Fruit fly (Drosophila melanogaster) whole organism, embryonic: Measurements from ENCODE around the gene CG2962.

Experiments used
- Atf-2 ChIP-seq: fragments of 200-800 bp; sonication (Bioruptor generic); optimal IDR thresholded peaks from 2 replicates; lab custom pipeline; 2016; ENCODE audit warnings: missing biosample characterization, missing genetic modification characterization
- BtbVII ChIP-seq: fragments of 200-800 bp; sonication (Bioruptor generic); optimal IDR thresholded peaks from 3 replicates; lab custom pipeline; 2017; ENCODE audit warnings: missing biosample characterization, mild to moderate bottlenecking, missing genetic modification characterization
- CG11456 ChIP-seq: fragments of 200-800 bp; sonication (Bioruptor generic); IDR thresholded peaks from 3 replicates; pipeline ENCODE4 v1.3.6; 2022; ENCODE audit warnings: missing biosample characterization, missing genetic modification characterization
- CG11504 ChIP-seq: fragments of 200-800 bp; sonication (Bioruptor generic); optimal IDR thresholded peaks from 3 replicates; lab custom pipeline; 2019; ENCODE audit warnings: missing biosample characterization, mild to moderate bottlenecking, missing genetic modification characterization, moderate library complexity
- CG13287 ChIP-seq: fragments of 200-800 bp; sonication (Bioruptor generic); IDR thresholded peaks from 2 replicates; pipeline ENCODE4 v1.3.6; 2022; ENCODE audit warnings: missing biosample characterization, missing genetic modification characterization; ENCODE audit not compliant: partially characterized antibody
- CG13424 ChIP-seq: fragments of 200-800 bp; sonication (Bioruptor generic); optimal IDR thresholded peaks from 2 replicates; lab custom pipeline; 2019; ENCODE audit warnings: missing biosample characterization, mild to moderate bottlenecking, missing genetic modification characterization, moderate library complexity
- CG15269 ChIP-seq: fragments of 200-800 bp; sonication (Bioruptor generic); optimal IDR thresholded peaks from 2 replicates; lab custom pipeline; 2018; ENCODE audit warnings: missing biosample characterization, mild to moderate bottlenecking, missing genetic modification characterization, moderate library complexity
- CG31365 ChIP-seq: fragments of 200-800 bp; sonication (Bioruptor generic); optimal IDR thresholded peaks from 2 replicates; lab custom pipeline; 2018; ENCODE audit warnings: missing biosample characterization, mild to moderate bottlenecking, missing genetic modification characterization
- CG32532 ChIP-seq: fragments of 200-800 bp; sonication (Bioruptor generic); IDR thresholded peaks from 2 replicates; pipeline ENCODE4 v1.3.6; 2022; ENCODE audit warnings: missing biosample characterization, missing genetic modification characterization
- CG4707 ChIP-seq: fragments of 200-800 bp; sonication (Bioruptor generic); optimal IDR thresholded peaks from 2 replicates; lab custom pipeline; 2018; ENCODE audit warnings: missing biosample characterization, mild to moderate bottlenecking, missing genetic modification characterization, moderate library complexity
- CG5245 ChIP-seq: fragments of 200-800 bp; sonication (Bioruptor generic); optimal IDR thresholded peaks from 3 replicates; lab custom pipeline; 2016; ENCODE audit warnings: missing biosample characterization, missing genetic modification characterization
- CG6813 ChIP-seq: fragments of 200-800 bp; sonication (Bioruptor generic); optimal IDR thresholded peaks from 2 replicates; lab custom pipeline; 2017; ENCODE audit warnings: missing biosample characterization, missing genetic modification characterization, mild to moderate bottlenecking, moderate library complexity, missing genetic modification reagents
- CG7271 ChIP-seq: fragments of 200-800 bp; sonication (Bioruptor generic); optimal IDR thresholded peaks from 2 replicates; lab custom pipeline; 2018; ENCODE audit warnings: missing biosample characterization, mild to moderate bottlenecking, missing genetic modification characterization, moderate library complexity
- CG7357 ChIP-seq: fragments of 200-800 bp; sonication (Bioruptor generic); IDR thresholded peaks from 3 replicates; pipeline ENCODE4 v1.3.6; 2022; ENCODE audit warnings: missing biosample characterization, missing genetic modification characterization
- CG8281 ChIP-seq: fragments of 200-800 bp; sonication (Bioruptor generic); optimal IDR thresholded peaks from 2 replicates; lab custom pipeline; 2018; ENCODE audit warnings: missing biosample characterization, mild to moderate bottlenecking, missing genetic modification characterization, moderate library complexity
- CG8290 ChIP-seq, 3 experiments: fragments of 200-800 bp; sonication (Bioruptor generic); optimal IDR thresholded peaks; 2 replicates each; lab custom pipeline; 2016 to 2019; ENCODE audit warnings: missing biosample characterization in 3 of 3, missing genetic modification characterization in 3 of 3, mild to moderate bottlenecking in 2 of 3, moderate library complexity in 1 of 3
- CG9215 ChIP-seq: fragments of 200-800 bp; sonication (Bioruptor generic); IDR thresholded peaks from 2 replicates; pipeline ENCODE4 v1.3.6; 2022; ENCODE audit warnings: missing biosample characterization, missing genetic modification characterization
- CoRest ChIP-seq: fragments of 200-800 bp; sonication (Bioruptor generic); optimal IDR thresholded peaks from 3 replicates; lab custom pipeline; 2018; ENCODE audit warnings: missing biosample characterization, mild to moderate bottlenecking, missing genetic modification characterization, moderate library complexity
- Dbx ChIP-seq: fragments of 200-800 bp; sonication (Bioruptor generic); IDR thresholded peaks from 3 replicates; pipeline ENCODE4 v1.3.6; 2022; ENCODE audit warnings: missing biosample characterization, missing genetic modification characterization
- Dip3 ChIP-seq: fragments of 200-800 bp; sonication (Bioruptor generic); optimal IDR thresholded peaks from 3 replicates; lab custom pipeline; 2016; ENCODE audit warnings: missing biosample characterization, missing genetic modification characterization
- Drgx ChIP-seq: fragments of 200-800 bp; sonication (Bioruptor generic); IDR thresholded peaks from 2 replicates; pipeline ENCODE4 v1.3.6; 2022; ENCODE audit warnings: missing biosample characterization, missing genetic modification characterization
- HHEX ChIP-seq: fragments of 200-800 bp; sonication (Bioruptor generic); optimal IDR thresholded peaks from 3 replicates; lab custom pipeline; 2017; ENCODE audit warnings: missing biosample characterization, mild to moderate bottlenecking, missing genetic modification characterization, missing genetic modification reagents
- HLH3B ChIP-seq: fragments of 200-800 bp; sonication (Bioruptor generic); IDR thresholded peaks from 2 replicates; pipeline ENCODE4 v1.3.6; 2022; ENCODE audit warnings: missing biosample characterization, missing genetic modification characterization
- Hand ChIP-seq: fragments of 200-800 bp; sonication (Bioruptor generic); optimal IDR thresholded peaks from 2 replicates; lab custom pipeline; 2017; ENCODE audit warnings: mild to moderate bottlenecking, missing biosample characterization, missing genetic modification reagents, missing genetic modification characterization
- Hmr ChIP-seq: fragments of 200-800 bp; sonication (Bioruptor generic); optimal IDR thresholded peaks from 3 replicates; lab custom pipeline; 2017; ENCODE audit warnings: mild to moderate bottlenecking, missing biosample characterization, missing genetic modification reagents, missing genetic modification characterization
- Hr51 ChIP-seq, 2 experiments: fragments of 200-800 bp; sonication (Bioruptor generic); optimal IDR thresholded peaks; 2 replicates in 1 of 2; 3 replicates in 1 of 2; lab custom pipeline; 2016 to 2018; ENCODE audit warnings: missing biosample characterization in 2 of 2, missing genetic modification characterization in 2 of 2, mild to moderate bottlenecking in 1 of 2, moderate library complexity in 1 of 2
- Med ChIP-seq: fragments of 200-800 bp; sonication (Bioruptor generic); peaks from one replicate; lab custom pipeline; 2016; ENCODE audit warnings: missing biosample characterization, missing genetic modification characterization, mild to moderate bottlenecking, inconsistent platforms, moderate library complexity
- Mrtf ChIP-seq: fragments of 200-800 bp; sonication (Bioruptor generic); IDR thresholded peaks from 3 replicates; pipeline ENCODE4 v1.3.6; 2022; ENCODE audit warnings: missing biosample characterization, missing genetic modification characterization
- PHDP ChIP-seq: fragments of 200-800 bp; sonication (Bioruptor generic); optimal IDR thresholded peaks from 3 replicates; lab custom pipeline; 2018; ENCODE audit warnings: missing biosample characterization, mild to moderate bottlenecking, missing genetic modification characterization, moderate library complexity
- Pdp1 ChIP-seq, 2 experiments: fragments of 200-800 bp; sonication (Bioruptor generic); optimal IDR thresholded peaks; 3 replicates each; lab custom pipeline; 2016; ENCODE audit warnings: missing biosample characterization in 2 of 2, missing genetic modification characterization in 2 of 2, mild to moderate bottlenecking in 1 of 2, moderate library complexity in 1 of 2
- Trl ChIP-seq, 3 experiments: fragments of >200 bp in 2 of 3; fragments of 200-800 bp in 1 of 3; sonication (Bioruptor generic) in 1 of 3; optimal IDR thresholded peaks; 2 replicates in 1 of 3; 3 replicates in 2 of 3; lab custom pipeline; 2016 to 2017; ENCODE audit warnings: missing biosample characterization in 1 of 3, missing genetic modification characterization in 1 of 3
- caup ChIP-seq: fragments of 200-800 bp; sonication (Bioruptor generic); optimal IDR thresholded peaks from 3 replicates; lab custom pipeline; 2017; ENCODE audit warnings: missing biosample characterization, mild to moderate bottlenecking, missing genetic modification characterization, moderate library complexity; ENCODE audit not compliant: severe bottlenecking
- cwo ChIP-seq: fragments of 200-800 bp; sonication (Bioruptor generic); optimal IDR thresholded peaks from 3 replicates; lab custom pipeline; 2017; ENCODE audit warnings: missing biosample characterization, missing genetic modification characterization, mild to moderate bottlenecking, moderate library complexity, missing genetic modification reagents
- dpn ChIP-seq, 2 experiments: fragments of 200-800 bp; sonication (Bioruptor generic); optimal IDR thresholded peaks; 3 replicates each; lab custom pipeline; 2016; ENCODE audit warnings: missing biosample characterization in 2 of 2, missing genetic modification characterization in 2 of 2
- dysf ChIP-seq: fragments of 200-800 bp; sonication (Bioruptor generic); IDR thresholded peaks from 3 replicates; pipeline ENCODE4 v1.3.6; 2022; ENCODE audit warnings: missing biosample characterization, missing genetic modification characterization
- en ChIP-seq: fragments of 200-800 bp; sonication (Bioruptor generic); optimal IDR thresholded peaks from 2 replicates; lab custom pipeline; 2016; ENCODE audit warnings: missing biosample characterization, missing genetic modification characterization
- exex ChIP-seq: fragments of 200-800 bp; sonication (Bioruptor generic); optimal IDR thresholded peaks from 4 replicates; lab custom pipeline; 2018; ENCODE audit warnings: missing biosample characterization, mild to moderate bottlenecking, missing genetic modification characterization, moderate library complexity
- gem ChIP-seq: fragments of 200-800 bp; sonication (Bioruptor generic); optimal IDR thresholded peaks from 2 replicates; lab custom pipeline; 2019; ENCODE audit warnings: missing biosample characterization, mild to moderate bottlenecking, missing genetic modification characterization, moderate library complexity
- gfzf ChIP-seq: fragments of 200-800 bp; sonication (Bioruptor generic); optimal IDR thresholded peaks from 2 replicates; lab custom pipeline; 2016; ENCODE audit warnings: missing biosample characterization, mild to moderate bottlenecking, missing genetic modification characterization, moderate library complexity
- klu ChIP-seq: fragments of 200-800 bp; sonication (Bioruptor generic); IDR thresholded peaks from 2 replicates; pipeline ENCODE4 v1.3.6; 2022; ENCODE audit warnings: missing biosample characterization, missing genetic modification characterization
- lab ChIP-seq: fragments of 200-800 bp; sonication (Bioruptor generic); optimal IDR thresholded peaks from 3 replicates; lab custom pipeline; 2017; ENCODE audit warnings: missing biosample characterization, missing genetic modification characterization, mild to moderate bottlenecking, moderate library complexity, missing genetic modification reagents
- peb ChIP-seq: fragments of 200-800 bp; sonication (Bioruptor generic); IDR thresholded peaks from 2 replicates; pipeline ENCODE4 v1.3.6; 2022; ENCODE audit warnings: missing biosample characterization, missing genetic modification characterization
- rib ChIP-seq: fragments of 200-800 bp; sonication (Bioruptor generic); IDR thresholded peaks from 2 replicates; pipeline ENCODE4 v1.3.6; 2022; ENCODE audit warnings: missing biosample characterization, missing genetic modification characterization
- ssp ChIP-seq: fragments of 200-800 bp; sonication (Bioruptor generic); IDR thresholded peaks from 2 replicates; pipeline ENCODE4 v1.3.6; 2022; ENCODE audit warnings: missing biosample characterization, missing genetic modification characterization
- tgo ChIP-seq: fragments of 200-800 bp; sonication (Bioruptor generic); IDR thresholded peaks from 3 replicates; pipeline ENCODE4 v1.3.6; 2022; ENCODE audit warnings: missing biosample characterization, missing genetic modification characterization
- trem ChIP-seq: fragments of 200-800 bp; optimal IDR thresholded peaks from 3 replicates; lab custom pipeline; 2019; ENCODE audit warnings: missing biosample characterization, mild to moderate bottlenecking, missing genetic modification characterization, moderate library complexity
- trh ChIP-seq: fragments of 200-800 bp; sonication (Bioruptor generic); optimal IDR thresholded peaks from 2 replicates; lab custom pipeline; 2016; ENCODE audit warnings: missing biosample characterization, missing genetic modification characterization
- zfh2 ChIP-seq: fragments of 200-800 bp; sonication (Bioruptor generic); optimal IDR thresholded peaks from 2 replicates; lab custom pipeline; 2016; ENCODE audit warnings: missing biosample characterization, missing genetic modification characterization

CG2962 gene

dm6 chrX:10250659-10251058 lies 34.2 kb upstream of the CG2962 start (continued):
- peak; percentile 59 for TF ChIP-seq lab (GFP tag; lab: Kevin White, UChicago)
- TF ChIP-seq PHDP (tag; lab: Kevin White, UChicago): peak; percentile 2
- TF ChIP-seq Dip3 (GFP tag; lab: Kevin White, UChicago): peak; percentile 15
- TF ChIP-seq zfh2 (GFP tag; lab: Kevin White, UChicago): no peak
- peak; percentile 19 for TF ChIP-seq CG11504 (tag; lab: Kevin White, UChicago)
- 0 out of 2 replicates have a peak, but pooled peaks have one; percentile 8 for TF ChIP-seq rib (GFP tag; lab: Robert Waterston, UW)
- no peak for TF ChIP-seq gfzf
- TF ChIP-seq Dbx (GFP tag; lab: Robert Waterston, UW): 0 out of 3 replicates have a peak, but pooled peaks have one; percentile 28
- TF ChIP-seq tgo (GFP tag; lab: Robert Waterston, UW): no peak; the same call in 2 of the 3 replicates
- no peak for TF ChIP-seq CG5245 (GFP tag; lab: Kevin White, UChicago)
- no peak for TF ChIP-seq en (GFP tag; lab: Kevin White, UChicago)
- no peak for TF ChIP-seq CG4707
- no peak for TF ChIP-seq peb (GFP tag; lab: Robert Waterston, UW)
- TF ChIP-seq Mrtf (GFP tag; lab: Robert Waterston, UW): no peak
- peak; percentile 4 for TF ChIP-seq CG13424 (tag; lab: Kevin White, UChicago)
- TF ChIP-seq CG31365: no peak
- TF ChIP-seq CG8290 (GFP tag; optimal IDR thresholded peaks at IDR 0.05; lab: Kevin White, UChicago): no peak
- no peak for TF ChIP-seq CG8290 (tag; optimal IDR thresholded peaks at IDR 0.05; lab: Kevin White, UChicago)
- peak; percentile 45 for TF ChIP-seq gem (tag; lab: Kevin White, UChicago)
- no peak for TF ChIP-seq CG13287
- TF ChIP-seq CG7271 (tag; lab: Kevin White, UChicago): no peak
- no peak for TF ChIP-seq Pdp1 (GFP tag; optimal IDR thresholded peaks at IDR 0.05; lab: Kevin White, UChicago)
- TF ChIP-seq cwo (GFP tag; lab: Kevin White, UChicago): peak; percentile 52
- peak; percentile 8 for TF ChIP-seq BtbVII (GFP tag; lab: Kevin White, UChicago)
- TF ChIP-seq Med (GFP tag; lab: Kevin White, UChicago): peak; percentile 61
- no peak for TF ChIP-seq trh (GFP tag; lab: Kevin White, UChicago)
- no peak for TF ChIP-seq CG8281 (tag; lab: Kevin White, UChicago)
- TF ChIP-seq trem (tag; lab: Kevin White, UChicago): no peak
- 0 out of 3 replicates have a peak, but pooled peaks have one; percentile 7 for TF ChIP-seq CG11456
- TF ChIP-seq klu (GFP tag; lab: Robert Waterston, UW): no peak
- peak; percentile 2 for TF ChIP-seq HHEX (GFP tag; lab: Kevin White, UChicago)
- no peak for TF ChIP-seq HLH3B (GFP tag; lab: Robert Waterston, UW)
- TF ChIP-seq Trl (optimal IDR thresholded peaks at IDR 0.05; lab: Kevin White, UChicago): no peak
- TF ChIP-seq Trl (GFP tag; optimal IDR thresholded peaks at IDR 0.05; lab: Kevin White, UChicago): no peak
- TF ChIP-seq Hand (GFP tag; lab: Kevin White, UChicago): no peak
- peak; percentile 26 for TF ChIP-seq caup (GFP tag; lab: Kevin White, UChicago)
- TF ChIP-seq dysf (GFP tag; lab: Robert Waterston, UW): peak; percentile 45; the same call in 2 of the 3 replicates
- peak in 1 of 2 experiments; percentile 2 for TF ChIP-seq dpn (GFP tag; optimal IDR thresholded peaks at IDR 0.05; lab: Kevin White, UChicago)
- TF ChIP-seq exex (tag; lab: Kevin White, UChicago): no peak
- TF ChIP-seq Hr51 (GFP tag; optimal IDR thresholded peaks at IDR 0.05; lab: Kevin White, UChicago): peak in 1 of 2 experiments; percentile 23
- 0 out of 2 replicates have a peak, but pooled peaks have one; percentile 25 for TF ChIP-seq CG9215 (GFP tag; lab: Robert Waterston, UW)
- TF ChIP-seq Atf-2 (GFP tag; lab: Kevin White, UChicago): no peak
- peak; percentile 33 for TF ChIP-seq CG15269 (tag; lab: Kevin White, UChicago)
- TF ChIP-seq CG32532 (GFP tag; lab: Robert Waterston, UW): peak; percentile 26; the same call in 1 of the 2 replicates
- peak; percentile 30; the same call in 1 of the 2 replicates for TF ChIP-seq Drgx (GFP tag; lab: Robert Waterston, UW)
- TF ChIP-seq CoRest (tag; lab: Kevin White, UChicago): peak; percentile 16
- no peak for TF ChIP-seq CG7357 (GFP tag; lab: Robert Waterston, UW)
- no peak for TF ChIP-seq ssp (GFP tag; lab: Robert Waterston, UW)
- TF ChIP-seq Hmr (GFP tag; lab: Kevin White, UChicago): peak; percentile 50
- TF ChIP-seq CG6813 (GFP tag; lab: Kevin White, UChicago): no peak
